Fruit fly (Drosophila melanogaster) whole organism, embryonic: ENCODE data around the gene SPH93.

Experiments
- CG10267 ChIP-seq: fragments of 200-800 bp; sonication (Bioruptor generic); optimal IDR thresholded peaks from 2 replicates; lab custom pipeline; 2018; ENCODE audit warnings: missing biosample characterization, mild to moderate bottlenecking, missing genetic modification characterization, moderate library complexity
- CG13894 ChIP-seq: fragments of 200-800 bp; sonication (Bioruptor generic); optimal IDR thresholded peaks from 3 replicates; lab custom pipeline; 2018; ENCODE audit warnings: missing biosample characterization, mild to moderate bottlenecking, missing genetic modification characterization, moderate library complexity
- CG15269 ChIP-seq: fragments of 200-800 bp; sonication (Bioruptor generic); optimal IDR thresholded peaks from 2 replicates; lab custom pipeline; 2018; ENCODE audit warnings: missing biosample characterization, mild to moderate bottlenecking, missing genetic modification characterization, moderate library complexity
- CG17328 ChIP-seq: fragments of 200-800 bp; sonication (Bioruptor generic); IDR thresholded peaks from 2 replicates; pipeline ENCODE4 v1.3.6; 2022; ENCODE audit warnings: missing biosample characterization, missing genetic modification characterization
- CG17361 ChIP-seq: fragments of 200-800 bp; sonication (Bioruptor generic); IDR thresholded peaks from 3 replicates; pipeline ENCODE4 v1.3.6; 2022; ENCODE audit warnings: missing biosample characterization, missing genetic modification characterization
- CG17568 ChIP-seq: fragments of 200-800 bp; sonication (Bioruptor generic); optimal IDR thresholded peaks from 2 replicates; lab custom pipeline; 2018; ENCODE audit warnings: missing biosample characterization, mild to moderate bottlenecking, missing genetic modification characterization, moderate library complexity
- CG17802 ChIP-seq: fragments of 200-800 bp; sonication (Bioruptor generic); optimal IDR thresholded peaks from 2 replicates; lab custom pipeline; 2018; ENCODE audit warnings: missing biosample characterization, mild to moderate bottlenecking, missing genetic modification characterization, moderate library complexity
- CG17912 ChIP-seq: fragments of 200-800 bp; sonication (Bioruptor generic); optimal IDR thresholded peaks from 2 replicates; lab custom pipeline; 2018; ENCODE audit warnings: missing biosample characterization, mild to moderate bottlenecking, missing genetic modification characterization
- CG2129 ChIP-seq: fragments of 200-800 bp; sonication (Bioruptor generic); IDR thresholded peaks from 2 replicates; pipeline ENCODE4 v1.3.6; 2022; ENCODE audit warnings: missing biosample characterization, missing genetic modification characterization; ENCODE audit not compliant: partially characterized antibody
- CG2678 ChIP-seq: fragments of 200-800 bp; sonication (Bioruptor generic); optimal IDR thresholded peaks from 3 replicates; lab custom pipeline; 2019; ENCODE audit warnings: missing biosample characterization, mild to moderate bottlenecking, missing genetic modification characterization, moderate library complexity
- CG2889 ChIP-seq: fragments of 200-800 bp; sonication (Bioruptor generic); IDR thresholded peaks from 3 replicates; pipeline ENCODE4 v1.3.6; 2022; ENCODE audit warnings: missing biosample characterization, missing genetic modification characterization
- CG3065 ChIP-seq: fragments of 200-800 bp; sonication (Bioruptor generic); optimal IDR thresholded peaks from 2 replicates; lab custom pipeline; 2016; ENCODE audit warnings: missing biosample characterization, missing genetic modification characterization
- CG34422 ChIP-seq: fragments of 200-800 bp; sonication (Bioruptor generic); IDR thresholded peaks from 3 replicates; pipeline ENCODE4 v1.3.6; 2022; ENCODE audit warnings: missing biosample characterization, missing genetic modification characterization
- CG3995 ChIP-seq: fragments of 200-800 bp; sonication (Bioruptor generic); optimal IDR thresholded peaks from 3 replicates; lab custom pipeline; 2016; ENCODE audit warnings: missing biosample characterization, missing genetic modification characterization
- CG4617 ChIP-seq: fragments of 200-800 bp; sonication (Bioruptor generic); optimal IDR thresholded peaks from 3 replicates; lab custom pipeline; 2016; ENCODE audit warnings: missing biosample characterization, missing genetic modification characterization, borderline replicate concordance
- CG7786 ChIP-seq: fragments of 200-800 bp; sonication (Bioruptor generic); optimal IDR thresholded peaks from 2 replicates; lab custom pipeline; 2016; ENCODE audit warnings: missing biosample characterization, missing genetic modification characterization
- CG8089 ChIP-seq: fragments of 200-800 bp; sonication (Bioruptor generic); optimal IDR thresholded peaks from 3 replicates; lab custom pipeline; 2016; ENCODE audit warnings: missing biosample characterization, missing genetic modification characterization
- CG8478 ChIP-seq: fragments of >200 bp; optimal IDR thresholded peaks from 2 replicates; lab custom pipeline; 2018
- CG8924 ChIP-seq: fragments of 200-800 bp; optimal IDR thresholded peaks from 3 replicates; lab custom pipeline; 2019; ENCODE audit warnings: missing biosample characterization, mild to moderate bottlenecking, missing genetic modification characterization, moderate library complexity
- Camta ChIP-seq: fragments of 200-800 bp; sonication (Bioruptor generic); optimal IDR thresholded peaks from 2 replicates; lab custom pipeline; 2016; ENCODE audit warnings: missing biosample characterization, missing genetic modification characterization
- CoRest ChIP-seq: fragments of 200-800 bp; sonication (Bioruptor generic); optimal IDR thresholded peaks from 3 replicates; lab custom pipeline; 2018; ENCODE audit warnings: missing biosample characterization, mild to moderate bottlenecking, missing genetic modification characterization, moderate library complexity
- Gsc ChIP-seq: fragments of 200-800 bp; sonication (Bioruptor generic); IDR thresholded peaks from 2 replicates; pipeline ENCODE4 v1.3.6; 2022; ENCODE audit warnings: missing biosample characterization, missing genetic modification characterization
- HHEX ChIP-seq: fragments of 200-800 bp; sonication (Bioruptor generic); optimal IDR thresholded peaks from 3 replicates; lab custom pipeline; 2017; ENCODE audit warnings: missing biosample characterization, mild to moderate bottlenecking, missing genetic modification characterization, missing genetic modification reagents
- HmgD ChIP-seq: fragments of 200-800 bp; sonication (Bioruptor generic); optimal IDR thresholded peaks from 3 replicates; lab custom pipeline; 2016; ENCODE audit warnings: missing biosample characterization, missing genetic modification characterization
- Hr51 ChIP-seq, 2 experiments: fragments of 200-800 bp; sonication (Bioruptor generic); optimal IDR thresholded peaks; 2 replicates in 1 of 2; 3 replicates in 1 of 2; lab custom pipeline; 2016 to 2018; ENCODE audit warnings: missing biosample characterization in 2 of 2, missing genetic modification characterization in 2 of 2, mild to moderate bottlenecking in 1 of 2, moderate library complexity in 1 of 2
- Oaz ChIP-seq: fragments of 200-800 bp; sonication (Bioruptor generic); IDR thresholded peaks from 2 replicates; pipeline ENCODE4 v1.3.6; 2022; ENCODE audit warnings: missing biosample characterization, missing genetic modification characterization
- Pdp1 ChIP-seq, 2 experiments: fragments of 200-800 bp; sonication (Bioruptor generic); optimal IDR thresholded peaks; 3 replicates each; lab custom pipeline; 2016; ENCODE audit warnings: missing biosample characterization in 2 of 2, missing genetic modification characterization in 2 of 2, mild to moderate bottlenecking in 1 of 2, moderate library complexity in 1 of 2
- Ravus ChIP-seq: fragments of 200-800 bp; sonication (Bioruptor generic); IDR thresholded peaks from 2 replicates; pipeline ENCODE4 v1.3.6; 2022; ENCODE audit warnings: missing biosample characterization, missing genetic modification characterization
- Side ChIP-seq: fragments of 200-800 bp; sonication (Bioruptor generic); optimal IDR thresholded peaks from 2 replicates; lab custom pipeline; 2016; ENCODE audit warnings: missing biosample characterization, missing genetic modification characterization
- Six4 ChIP-seq: fragments of 200-800 bp; sonication (Bioruptor generic); optimal IDR thresholded peaks from 2 replicates; lab custom pipeline; 2016; ENCODE audit warnings: missing biosample characterization, missing genetic modification characterization
- Spps ChIP-seq: fragments of 200-800 bp; sonication (Bioruptor generic); optimal IDR thresholded peaks from 2 replicates; lab custom pipeline; 2018; ENCODE audit warnings: missing biosample characterization, mild to moderate bottlenecking, missing genetic modification characterization
- amos ChIP-seq: fragments of 200-800 bp; sonication (Bioruptor generic); IDR thresholded peaks from 2 replicates; pipeline ENCODE4 v1.3.6; 2022; ENCODE audit warnings: missing biosample characterization, missing genetic modification characterization; ENCODE audit not compliant: partially characterized antibody
- cas ChIP-seq: fragments of 200-800 bp; sonication (Bioruptor generic); IDR thresholded peaks from 2 replicates; pipeline ENCODE4 v1.3.6; 2022; ENCODE audit warnings: missing biosample characterization, missing genetic modification characterization
- crc ChIP-seq: fragments of 200-800 bp; sonication (Bioruptor generic); optimal IDR thresholded peaks from 2 replicates; lab custom pipeline; 2016; ENCODE audit warnings: missing biosample characterization, missing genetic modification characterization
- ems ChIP-seq: fragments of 200-800 bp; sonication (Bioruptor generic); optimal IDR thresholded peaks from 3 replicates; lab custom pipeline; 2016; ENCODE audit warnings: missing biosample characterization, missing genetic modification characterization
- gce ChIP-seq: fragments of 200-800 bp; sonication (Bioruptor generic); IDR thresholded peaks from 3 replicates; pipeline ENCODE4 v1.3.6; 2022; ENCODE audit warnings: missing biosample characterization, missing genetic modification characterization
- inv ChIP-seq: fragments of 200-800 bp; sonication (Bioruptor generic); IDR thresholded peaks from 2 replicates; pipeline ENCODE4 v1.3.6; 2022; ENCODE audit warnings: missing biosample characterization, missing genetic modification characterization; ENCODE audit not compliant: partially characterized antibody
- luna ChIP-seq: fragments of 200-800 bp; sonication (Bioruptor generic); optimal IDR thresholded peaks from 2 replicates; lab custom pipeline; 2016; ENCODE audit warnings: missing biosample characterization, missing genetic modification characterization
- nerfin-1 ChIP-seq: fragments of 200-800 bp; sonication (Bioruptor generic); optimal IDR thresholded peaks from 3 replicates; lab custom pipeline; 2019; ENCODE audit warnings: missing biosample characterization, mild to moderate bottlenecking, missing genetic modification characterization, moderate library complexity
- otp ChIP-seq: fragments of 200-800 bp; sonication (Bioruptor generic); IDR thresholded peaks from 3 replicates; pipeline ENCODE4, ENCODE4 v1.3.6; 2022; ENCODE audit warnings: missing biosample characterization, missing genetic modification characterization
- peb ChIP-seq: fragments of 200-800 bp; sonication (Bioruptor generic); IDR thresholded peaks from 2 replicates; pipeline ENCODE4 v1.3.6; 2022; ENCODE audit warnings: missing biosample characterization, missing genetic modification characterization
- pita ChIP-seq: fragments of 200-800 bp; sonication (Bioruptor generic); optimal IDR thresholded peaks from 2 replicates; lab custom pipeline; 2017; ENCODE audit warnings: missing biosample characterization, mild to moderate bottlenecking, missing genetic modification characterization
- pnt ChIP-seq: fragments of 200-800 bp; sonication (Bioruptor generic); optimal IDR thresholded peaks from 3 replicates; lab custom pipeline; 2016; ENCODE audit warnings: missing biosample characterization, missing genetic modification characterization
- scrt ChIP-seq: fragments of 200-800 bp; sonication (Bioruptor generic); optimal IDR thresholded peaks from 2 replicates; lab custom pipeline; 2018; ENCODE audit warnings: missing biosample characterization, mild to moderate bottlenecking, missing genetic modification characterization, moderate library complexity
- sens ChIP-seq: fragments of 200-800 bp; sonication (Bioruptor generic); peaks from one replicate; lab custom pipeline; 2016; ENCODE audit warnings: missing biosample characterization, missing genetic modification characterization
- sna ChIP-seq: fragments of 200-800 bp; sonication (Bioruptor generic); IDR thresholded peaks from 2 replicates; pipeline ENCODE4 v1.3.6; 2022; ENCODE audit warnings: missing biosample characterization, missing genetic modification characterization; ENCODE audit not compliant: partially characterized antibody
- tap ChIP-seq: fragments of 200-800 bp; optimal IDR thresholded peaks from 3 replicates; lab custom pipeline; 2019; ENCODE audit warnings: missing biosample characterization, mild to moderate bottlenecking, missing genetic modification characterization, moderate library complexity
- tin ChIP-seq: fragments of 200-800 bp; sonication (Bioruptor generic); optimal IDR thresholded peaks from 3 replicates; lab custom pipeline; 2016; ENCODE audit warnings: missing biosample characterization, missing genetic modification characterization
- twi ChIP-seq: fragments of 200-800 bp; optimal IDR thresholded peaks from 2 replicates; lab custom pipeline; 2019; ENCODE audit warnings: missing biosample characterization, mild to moderate bottlenecking, missing genetic modification characterization, moderate library complexity
- yki ChIP-seq: fragments of >200 bp; optimal IDR thresholded peaks from 3 replicates; lab custom pipeline; 2018
- zfh2 ChIP-seq: fragments of 200-800 bp; sonication (Bioruptor generic); optimal IDR thresholded peaks from 2 replicates; lab custom pipeline; 2016; ENCODE audit warnings: missing biosample characterization, missing genetic modification characterization

SPH93 gene

dm6 chr2L:17410358-17410757, 45.4 kb downstream of the SPH93 start, which contains the start of the genes Polr2J and CG15141:
Gene Polr2J (minus strand): TSS chr2L:17410406.
Gene CG15141 (plus strand): TSS chr2L:17410641.
- TF ChIP-seq CG2678 (no peak), twi (no peak), Spps (tag; lab: Kevin White, UChicago) (peak; percentile 54), inv (peak; percentile 82), CG8089 (GFP tag; lab: Kevin White, UChicago) (peak; percentile 56), gce (GFP tag; lab: Robert Waterston, UW) (0 out of 3 replicates have a peak, but pooled peaks have one; percentile 9), HHEX (GFP tag; lab: Kevin White, UChicago) (peak; percentile 72), tin (peak; percentile 85), HmgD (no peak), CG17361 (no peak; the same call in 1 of the 3 replicates), peb (GFP tag; lab: Robert Waterston, UW) (peak; percentile 80), Side (GFP tag; lab: Kevin White, UChicago) (no peak), CG7786 (GFP tag; lab: Kevin White, UChicago) (peak; percentile 56), pnt (GFP tag; lab: Kevin White, UChicago) (peak; percentile 51), otp (GFP tag; lab: Robert Waterston, UW) (peak; percentile 75; the same call in 2 of the 3 replicates), Six4 (peak; percentile 63), Ravus (peak; percentile 65), CG2889 (peak; percentile 63; the same call in 2 of the 3 replicates), CG17328 (GFP tag; lab: Robert Waterston, UW) (peak; percentile 75), tap (no peak), luna (no peak), Pdp1 (GFP tag; optimal IDR thresholded peaks at IDR 0.05; lab: Kevin White, UChicago) (peak in 1 of 2 experiments; percentile 75), CoRest (tag; lab: Kevin White, UChicago) (peak; percentile 92), CG15269 (no peak), CG3995 (GFP tag; lab: Kevin White, UChicago) (peak; percentile 56), CG17568 (GFP tag; lab: Kevin White, UChicago) (no peak), sna (GFP tag; lab: Robert Waterston, UW) (peak; percentile 84), Hr51 (GFP tag; optimal IDR thresholded peaks at IDR 0.05; lab: Kevin White, UChicago) (peak; percentile 83 to 87), sens (no peak), Camta (GFP tag; lab: Kevin White, UChicago) (peak; percentile 59), CG10267 (tag; lab: Kevin White, UChicago) (peak; percentile 99), CG8478 (lab: Kevin White, UChicago) (no peak), CG8924 (tag; lab: Kevin White, UChicago) (peak; percentile 90), CG4617 (GFP tag; lab: Kevin White, UChicago) (peak; percentile 89), Gsc (GFP tag; lab: Robert Waterston, UW) (peak; percentile 68), Oaz (GFP tag; lab: Robert Waterston, UW) (peak; percentile 56; the same call in 1 of the 2 replicates), zfh2 (GFP tag; lab: Kevin White, UChicago) (peak; percentile 88), CG17802 (peak; percentile 59), CG3065 (GFP tag; lab: Kevin White, UChicago) (peak; percentile 44), cas (peak; percentile 67), ems (GFP tag; lab: Kevin White, UChicago) (peak; percentile 79), amos (peak; percentile 84), nerfin-1 (tag; lab: Kevin White, UChicago) (peak; percentile 96), crc (no peak), scrt (GFP tag; lab: Kevin White, UChicago) (peak; percentile 70), yki (no peak), CG34422 (GFP tag; lab: Robert Waterston, UW) (peak; percentile 82; the same call in 2 of the 3 replicates), CG2129 (GFP tag; lab: Robert Waterston, UW) (peak; percentile 86), CG13894 (tag; lab: Kevin White, UChicago) (no peak), CG17912 (GFP tag; lab: Kevin White, UChicago) (no peak), pita (no peak)
